Worm (Caenorhabditis elegans) whole organism, L1 larva: Measurements from ENCODE around the gene srh-268.
A peak's percentile ranks its signal among the peaks of the same experiment; 100 is the strongest.

ENCODE experiments used
- alr-1 ChIP-seq: fragments of 200-800 bp; sonication (Bioruptor generic); optimal IDR thresholded peaks from 2 replicates; lab custom pipeline; 2018; ENCODE audit warnings: borderline replicate concordance, mild to moderate bottlenecking, missing genetic modification characterization, missing compliant biosample characterization
- aly-2 ChIP-seq: fragments of 150-350 bp; optimal IDR thresholded peaks from 2 replicates; lab custom pipeline; 2014; ENCODE audit warnings: missing biosample characterization, missing genetic modification characterization
- ceh-82 ChIP-seq, 3 experiments: fragments of 150-350 bp in 1 of 3; sonication (generic microtip) in 2 of 3; optimal IDR thresholded peaks; 2 replicates each; lab custom pipeline; 2014 to 2017; ENCODE audit warnings: missing biosample characterization in 3 of 3, missing genetic modification characterization in 3 of 3
- efl-1 ChIP-seq, 4 experiments: fragments of 150-350 bp; optimal IDR thresholded peaks in 3 of 4; peaks in 1 of 4; 1 replicate in 1 of 4; 2 replicates in 3 of 4; lab custom pipeline; 2014; ENCODE audit warnings: missing biosample characterization in 2 of 4, missing genetic modification characterization in 2 of 4, missing genetic modification reagents in 2 of 4
- fkh-8 ChIP-seq: sonication (generic microtip); optimal IDR thresholded peaks from 2 replicates; lab custom pipeline; 2016; ENCODE audit warnings: mild to moderate bottlenecking, missing genetic modification characterization, missing compliant biosample characterization
- jun-1 ChIP-seq: fragments of 150-350 bp; optimal IDR thresholded peaks from 2 replicates; lab custom pipeline; 2014; ENCODE audit warnings: missing biosample characterization, missing genetic modification reagents, missing genetic modification characterization
- lin-13 ChIP-seq: fragments of 150-350 bp; optimal IDR thresholded peaks from 2 replicates; lab custom pipeline; 2014; ENCODE audit warnings: missing biosample characterization, missing genetic modification reagents, missing genetic modification characterization
- lsy-2 ChIP-seq, 2 experiments: fragments of 150-350 bp; optimal IDR thresholded peaks; 2 replicates each; lab custom pipeline; 2014; ENCODE audit warnings: missing biosample characterization in 2 of 2, missing genetic modification characterization in 2 of 2
- mdl-1 ChIP-seq, 2 experiments: fragments of 150-350 bp; optimal IDR thresholded peaks; 2 replicates each; lab custom pipeline; 2014 to 2017; ENCODE audit warnings: missing biosample characterization in 2 of 2, missing genetic modification characterization in 2 of 2, inconsistent platforms in 1 of 2
- nhr-12 ChIP-seq: sonication (generic microtip); optimal IDR thresholded peaks from 2 replicates; lab custom pipeline; 2017; ENCODE audit warnings: missing biosample characterization, missing genetic modification characterization
- tbx-2 ChIP-seq: sonication (generic microtip); optimal IDR thresholded peaks from 2 replicates; lab custom pipeline; 2016; ENCODE audit warnings: missing genetic modification characterization, missing compliant biosample characterization
- unc-86 ChIP-seq: sonication (generic microtip); optimal IDR thresholded peaks from 2 replicates; lab custom pipeline; 2016; ENCODE audit warnings: missing genetic modification characterization, missing compliant biosample characterization

DNA sequence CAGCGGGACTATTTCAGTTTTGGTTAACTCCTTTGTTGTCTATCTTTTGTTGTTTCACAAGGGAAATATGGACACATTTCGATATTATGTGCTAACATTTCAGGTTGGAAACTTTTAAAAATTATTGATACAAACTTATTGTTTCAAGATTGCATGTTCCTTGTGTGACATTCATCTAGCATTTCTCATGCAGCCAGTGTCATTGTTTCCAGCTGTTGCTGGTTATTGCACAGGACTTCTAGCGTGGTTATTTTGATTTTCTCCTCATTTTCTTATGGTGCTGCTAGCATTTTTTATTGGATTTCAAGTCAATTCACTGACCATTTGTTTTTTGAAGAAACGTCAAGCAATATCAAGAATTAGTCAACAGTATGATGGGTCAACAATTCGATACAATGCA lies 16.8 kb downstream of the srh-268 start:
- no peak for TF ChIP-seq mdl-1 (tag; optimal IDR thresholded peaks at IDR 0.05; lab: Kevin White, UChicago)
- no peak for TF ChIP-seq lsy-2 (tag; optimal IDR thresholded peaks at IDR 0.05; lab: Kevin White, UChicago)
- TF ChIP-seq unc-86 (tag; lab: Kevin White, UChicago), result no peak
- no peak for TF ChIP-seq lin-13 (GFP tag; lab: Kevin White, UChicago)
- no peak for TF ChIP-seq fkh-8 (tag; lab: Kevin White, UChicago)
- TF ChIP-seq jun-1 (tag; lab: Kevin White, UChicago), result no peak
- TF ChIP-seq aly-2 (tag; lab: Kevin White, UChicago), result no peak
- TF ChIP-seq efl-1 (optimal IDR thresholded peaks at IDR 0.05; lab: Kevin White, UChicago), result no peak
- peak in 1 of 2 experiments; percentile 24 for TF ChIP-seq efl-1 (GFP tag; optimal IDR thresholded peaks at IDR 0.05 in 1 of 2; lab: Kevin White, UChicago)
- TF ChIP-seq alr-1 (tag; lab: Kevin White, UChicago), result no peak
- no peak for TF ChIP-seq ceh-82 (tag; optimal IDR thresholded peaks at IDR 0.05; lab: Kevin White, UChicago)
- TF ChIP-seq tbx-2 (tag; lab: Kevin White, UChicago), result no peak
- TF ChIP-seq nhr-12 (tag; lab: Kevin White, UChicago), result no peak
